Worm (Caenorhabditis elegans): ENCODE results near the gene alp-1.

DNA sequence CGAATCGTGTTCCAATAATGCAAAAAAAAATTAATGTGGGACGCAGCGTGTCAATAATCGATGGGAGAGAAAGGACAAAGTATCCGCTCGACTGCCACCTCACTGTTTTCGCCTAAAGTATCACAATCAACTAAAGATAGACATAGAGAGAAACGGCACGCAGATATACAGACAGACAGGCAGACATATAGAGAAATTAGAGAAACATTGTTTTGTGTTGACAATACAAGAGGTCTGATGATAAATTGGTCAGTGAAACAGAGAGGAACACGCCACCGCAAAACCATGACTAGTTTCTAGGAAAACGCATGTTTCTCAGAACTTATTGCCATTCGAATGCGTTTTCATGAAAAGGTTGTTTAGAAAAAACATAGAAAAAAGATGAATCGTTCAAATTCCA, 21.7 kb upstream of the alp-1 start, which contains the start of gene T28C6.8:
- TF ChIP-seq hlh-12 (tag; optimal IDR thresholded peaks at IDR 0.05) (no peak), snpc-4 (GFP tag; optimal IDR thresholded peaks at IDR 0.05) (no peak), snpc-4 (tag; optimal IDR thresholded peaks at IDR 0.05) (no peak), unc-62 (GFP tag; optimal IDR thresholded peaks at IDR 0.05) (no peak), nfya-1 (tag; optimal IDR thresholded peaks at IDR 0.05; ENCODE audit: borderline replicate concordance, insufficient read depth) (no peak), F57C9.4 (tag; optimal IDR thresholded peaks at IDR 0.05) (no peak), K12H6.12 (tag; optimal IDR thresholded peaks at IDR 0.05) (no peak), F55B11.4 (tag; optimal IDR thresholded peaks at IDR 0.05; ENCODE audit: borderline replicate concordance, insufficient read depth) (no peak), ztf-28 (GFP tag; IDR thresholded peaks at IDR 0.05) (no peak), pha-4 (tag; optimal IDR thresholded peaks at IDR 0.05) (no peak), lin-35 (GFP tag; optimal IDR thresholded peaks at IDR 0.05) (no peak)

Data from whole organism, young adult.